Worm (Caenorhabditis elegans) whole organism, midembryonic: ENCODE measurements around the gene ets-4.

Source experiments
- T22C8.4 ChIP-seq: fragments of 200-800 bp; sonication (Bioruptor generic); IDR thresholded peaks from 2 replicates; pipeline ENCODE4 v1.3.6; 2022; ENCODE audit warnings: missing genetic modification characterization, missing compliant biosample characterization
- cog-1 ChIP-seq: sonication (generic microtip); optimal IDR thresholded peaks from 2 replicates; lab custom pipeline; 2016; ENCODE audit warnings: missing genetic modification characterization, missing compliant biosample characterization
- flt-1 ChIP-seq: fragments of 200-800 bp; sonication (Bioruptor generic); IDR thresholded peaks from 2 replicates; pipeline ENCODE4 v1.3.6; 2022; ENCODE audit warnings: missing genetic modification characterization, missing compliant biosample characterization
- klf-2 ChIP-seq: fragments of 200-800 bp; sonication (Bioruptor generic); conservative IDR thresholded peaks from 2 replicates; pipeline ENCODE4 v1.3.6; 2022; ENCODE audit warnings: missing genetic modification reagents, missing genetic modification characterization, missing compliant biosample characterization
- med-1 ChIP-seq: sonication (generic microtip); optimal IDR thresholded peaks from 2 replicates; lab custom pipeline; 2017; ENCODE audit warnings: missing genetic modification characterization, mild to moderate bottlenecking, missing compliant biosample characterization, antibody characterized with exemption, missing genetic modification reagents; ENCODE audit not compliant: insufficient read depth
- ref-1 ChIP-seq: fragments of 200-800 bp; sonication (Bioruptor generic); conservative IDR thresholded peaks from 2 replicates; pipeline ENCODE4 v1.3.6; 2022; ENCODE audit warnings: missing genetic modification reagents, missing genetic modification characterization, missing compliant biosample characterization
- tab-1 ChIP-seq: fragments of 200-800 bp; sonication (Bioruptor generic); IDR thresholded peaks from 2 replicates; pipeline ENCODE4 v1.3.6; 2022; ENCODE audit warnings: missing genetic modification characterization, missing compliant biosample characterization
- ztf-23 ChIP-seq: fragments of 200-800 bp; sonication (Bioruptor generic); IDR thresholded peaks from 2 replicates; pipeline ENCODE4 v1.3.6; 2022; ENCODE audit warnings: missing genetic modification reagents, missing genetic modification characterization, missing compliant biosample characterization
- ztf-29 ChIP-seq: fragments of 200-800 bp; sonication (Bioruptor generic); IDR thresholded peaks from 2 replicates; pipeline ENCODE4 v1.3.6; 2022; ENCODE audit warnings: missing genetic modification reagents, missing genetic modification characterization, missing compliant biosample characterization

DNA sequence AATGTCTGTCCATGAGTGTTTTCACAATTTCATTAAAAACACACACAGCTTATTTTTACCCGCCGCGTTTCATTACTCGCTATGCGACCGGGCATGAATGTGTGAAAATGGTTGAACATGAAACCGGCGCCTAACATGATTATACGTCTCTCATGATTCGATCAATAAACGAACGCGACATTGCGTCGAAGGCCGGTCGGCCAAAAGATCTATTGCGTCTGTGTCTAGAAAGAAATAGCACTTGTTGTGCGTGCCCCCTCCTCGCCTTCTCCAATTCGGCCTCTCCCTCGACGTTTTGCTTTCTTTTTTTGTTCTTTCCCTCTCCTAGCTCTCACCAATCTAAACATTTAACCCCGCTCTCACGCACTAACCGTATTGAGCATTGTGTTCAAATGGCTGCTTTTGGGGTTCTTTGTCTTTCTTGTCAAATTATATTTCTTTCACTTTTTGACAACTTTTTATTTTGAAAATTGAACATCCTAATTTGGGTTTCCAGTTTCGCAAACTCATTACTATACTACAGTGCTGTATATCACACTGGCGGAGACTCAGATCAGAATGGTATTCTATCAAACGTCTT is 32.5 kb downstream of the ets-4 start:
- TF ChIP-seq ztf-29 (GFP tag; lab: Robert Waterston, UW) (no peak), T22C8.4 (no peak), tab-1 (GFP tag; lab: Robert Waterston, UW) (no peak), klf-2 (no peak), ztf-23 (GFP tag; lab: Robert Waterston, UW) (no peak), flt-1 (no peak), ref-1 (GFP tag; lab: Robert Waterston, UW) (no peak), med-1 (no peak), cog-1 (tag; lab: Kevin White, UChicago) (no peak)
